Worm (Caenorhabditis elegans) whole organism, L4/young adult: Measurements from ENCODE around the gene lfi-1.

Experiments used
- W03F9.2 ChIP-seq: fragments of 150-350 bp; optimal IDR thresholded peaks from 2 replicates; lab custom pipeline; 2014; ENCODE audit warnings: missing biosample characterization, missing genetic modification characterization
- dao-5 ChIP-seq: sonication (generic microtip); optimal IDR thresholded peaks from 2 replicates; lab custom pipeline; 2016; ENCODE audit warnings: missing genotype, missing genetic modification characterization, moderate library complexity, missing compliant biosample characterization
- him-1 ChIP-seq: sonication (generic microtip); optimal IDR thresholded peaks from 2 replicates; lab custom pipeline; 2016; ENCODE audit warnings: missing genotype, missing genetic modification reagents, missing genetic modification characterization, missing compliant biosample characterization

- no peak for TF ChIP-seq W03F9.2 (tag; lab: Kevin White, UChicago)
- TF ChIP-seq him-1 (tag; lab: Kevin White, UChicago), result no peak
- TF ChIP-seq dao-5 (tag; lab: Kevin White, UChicago), result no peak
Observed at ce11 chrX:5031742-5032141, 55.1 kb downstream of the lfi-1 start.
